Worm (Caenorhabditis elegans): Measurements from ENCODE around the gene C35A5.5.

The C35A5.5 gene

ce11 chrV:10469845-10470244 lies 35.8 kb upstream of the C35A5.5 start:
- TF ChIP-seq fkh-8 (tag; optimal IDR thresholded peaks at IDR 0.05): peak; percentile 12
- TF ChIP-seq rnt-1 (tag; optimal IDR thresholded peaks at IDR 0.05): no peak
- TF ChIP-seq efl-1 (optimal IDR thresholded peaks at IDR 0.05): no peak
- peak in 1 of 2 experiments; percentile 71 for TF ChIP-seq efl-1 (GFP tag; optimal IDR thresholded peaks at IDR 0.05 in 1 of 2)

- no peak for TF ChIP-seq ceh-88 (GFP tag; IDR thresholded peaks at IDR 0.05)
- no peak for TF ChIP-seq pqm-1 (tag; optimal IDR thresholded peaks at IDR 0.05)
- TF ChIP-seq elt-2 (tag; optimal IDR thresholded peaks at IDR 0.05): no peak
- no peak for TF ChIP-seq nhr-28 (tag; optimal IDR thresholded peaks at IDR 0.05)
Measured at ce11 chrV:10471007-10471406, 34.6 kb upstream of the C35A5.5 start.

- TF ChIP-seq nhr-28 (tag; optimal IDR thresholded peaks at IDR 0.05) (no peak), rnt-1 (tag; optimal IDR thresholded peaks at IDR 0.05) (peak; percentile 9), efl-1 (optimal IDR thresholded peaks at IDR 0.05) (no peak), efl-1 (GFP tag; optimal IDR thresholded peaks at IDR 0.05 in 1 of 2) (peak in 1 of 2 experiments; percentile 85)
Measured at ce11 chrV:10472901-10473774, 32.5 kb upstream of the C35A5.5 start.

- TF ChIP-seq ztf-4 (tag; optimal IDR thresholded peaks at IDR 0.05) (no peak), egl-27 (tag; optimal IDR thresholded peaks at IDR 0.05) (no peak)
Measured at ce11 chrV:10474040-10474439, 31.6 kb upstream of the C35A5.5 start.

- TF ChIP-seq nhr-77 (tag; optimal IDR thresholded peaks at IDR 0.05) (no peak), C34B4.2 (tag; optimal IDR thresholded peaks at IDR 0.05) (no peak), nhr-84 (tag; optimal IDR thresholded peaks at IDR 0.05) (no peak), fkh-8 (tag; optimal IDR thresholded peaks at IDR 0.05) (no peak), lir-3 (tag; optimal IDR thresholded peaks at IDR 0.05; ENCODE audit: poor library complexity) (no peak), zag-1 (tag; optimal IDR thresholded peaks at IDR 0.05) (no peak), sup-37 (GFP tag; optimal IDR thresholded peaks at IDR 0.05) (no peak), isw-1 (GFP tag; IDR thresholded peaks at IDR 0.05) (no peak), snpc-4 (tag; optimal IDR thresholded peaks at IDR 0.05) (no peak), jun-1 (tag; optimal IDR thresholded peaks at IDR 0.05) (no peak), efl-1 (optimal IDR thresholded peaks at IDR 0.05) (no peak), efl-1 (GFP tag; optimal IDR thresholded peaks at IDR 0.05 in 1 of 2) (no peak), fkh-10 (GFP tag; optimal IDR thresholded peaks at IDR 0.05) (no peak), ceh-90 (tag; optimal IDR thresholded peaks at IDR 0.05) (no peak), sptf-1 (tag; optimal IDR thresholded peaks at IDR 0.05) (no peak), nhr-47 (tag; optimal IDR thresholded peaks at IDR 0.05) (no peak), lin-39 (tag; optimal IDR thresholded peaks at IDR 0.05) (no peak), nhr-20 (tag; optimal IDR thresholded peaks at IDR 0.05) (no peak)
Measured at ce11 chrV:10475421-10475820, 30.2 kb upstream of the C35A5.5 start.

ce11 chrV:10476864-10477443 lies 28.7 kb upstream of the C35A5.5 start:
- TF ChIP-seq ceh-88 (GFP tag; IDR thresholded peaks at IDR 0.05) (0 out of 2 replicates have a peak, but pooled peaks have one; percentile 22), nhr-237 (tag; optimal IDR thresholded peaks at IDR 0.05) (no peak), skn-1 (tag; optimal IDR thresholded peaks at IDR 0.05) (peak; percentile 38), nhr-19 (GFP tag; conservative IDR thresholded peaks at IDR 0.05) (no peak), lin-14 (GFP tag; optimal IDR thresholded peaks at IDR 0.05) (peak; percentile 8)

All from whole organism, L1 larva.